Worm (Caenorhabditis elegans): ENCODE data around the gene srbc-32.
"Not testable (repeated sequence)": the region's sequence is repeated elsewhere in the genome, so short reads cannot be mapped to it uniquely, and the experiment has no call there.

ce11 chrV:3506252-3506651 lies 19.5 kb upstream of the srbc-32 start, which contains the start of gene ugt-64:
- TF ChIP-seq F13C5.2 (tag; optimal IDR thresholded peaks at IDR 0.05); flt-1 (GFP tag; IDR thresholded peaks at IDR 0.05); tra-4 (tag; optimal IDR thresholded peaks at IDR 0.05); ama-1 (optimal IDR thresholded peaks at IDR 0.05); aly-1 (tag; optimal IDR thresholded peaks at IDR 0.05); ceh-36 (tag; optimal IDR thresholded peaks at IDR 0.05); ceh-13 (GFP tag; optimal IDR thresholded peaks at IDR 0.05); tbx-11 (GFP tag; IDR thresholded peaks at IDR 0.05); scrt-1 (GFP tag; IDR thresholded peaks at IDR 0.05); B0310.2 (tag; optimal IDR thresholded peaks at IDR 0.05): not testable (repeated sequence)

Data from whole organism, early embryonic.